Fruit fly (Drosophila melanogaster) whole organism, embryonic: ENCODE data around the gene CG12116.

Experiments used
- Atf-2 ChIP-seq: fragments of 200-800 bp; sonication (Bioruptor generic); optimal IDR thresholded peaks from 2 replicates; lab custom pipeline; 2016; ENCODE audit warnings: missing biosample characterization, missing genetic modification characterization
- Atf3 ChIP-seq: fragments of 200-800 bp; sonication (Bioruptor generic); optimal IDR thresholded peaks from 3 replicates; lab custom pipeline; 2016; ENCODE audit warnings: missing biosample characterization, missing genetic modification characterization
- CG10431 ChIP-seq: fragments of 200-800 bp; sonication (Bioruptor generic); optimal IDR thresholded peaks from 3 replicates; lab custom pipeline; 2018; ENCODE audit warnings: missing biosample characterization, mild to moderate bottlenecking, missing genetic modification characterization
- CG11560 ChIP-seq: fragments of 200-800 bp; sonication (Bioruptor generic); IDR thresholded peaks from 3 replicates; pipeline ENCODE4 v1.3.6; 2022; ENCODE audit warnings: missing biosample characterization, missing genetic modification characterization
- CG11696 ChIP-seq: fragments of 200-800 bp; sonication (Bioruptor generic); IDR thresholded peaks from 2 replicates; pipeline ENCODE4 v1.3.6; 2022; ENCODE audit warnings: missing biosample characterization, missing genetic modification characterization
- CG14965 ChIP-seq: fragments of 200-800 bp; sonication (Bioruptor generic); optimal IDR thresholded peaks from 2 replicates; lab custom pipeline; 2016; ENCODE audit warnings: missing biosample characterization, missing genetic modification characterization, borderline replicate concordance
- CG15601 ChIP-seq: fragments of 200-800 bp; sonication (Bioruptor generic); optimal IDR thresholded peaks from 3 replicates; lab custom pipeline; 2019; ENCODE audit warnings: missing biosample characterization, mild to moderate bottlenecking, missing genetic modification characterization, moderate library complexity
- CG3065 ChIP-seq: fragments of 200-800 bp; sonication (Bioruptor generic); optimal IDR thresholded peaks from 2 replicates; lab custom pipeline; 2016; ENCODE audit warnings: missing biosample characterization, missing genetic modification characterization
- CG31388 ChIP-seq: fragments of 200-800 bp; sonication (Bioruptor generic); optimal IDR thresholded peaks from 2 replicates; lab custom pipeline; 2016; ENCODE audit warnings: missing biosample characterization, missing genetic modification characterization
- CG3407 ChIP-seq: fragments of 200-800 bp; sonication (Bioruptor generic); optimal IDR thresholded peaks from 2 replicates; lab custom pipeline; 2018; ENCODE audit warnings: missing biosample characterization, mild to moderate bottlenecking, missing genetic modification characterization
- CG42726 ChIP-seq: fragments of 200-800 bp; sonication (Bioruptor generic); IDR thresholded peaks from 2 replicates; pipeline ENCODE4 v1.3.6; 2022; ENCODE audit warnings: missing biosample characterization, missing genetic modification characterization; ENCODE audit not compliant: partially characterized antibody
- CG4617 ChIP-seq: fragments of 200-800 bp; sonication (Bioruptor generic); optimal IDR thresholded peaks from 3 replicates; lab custom pipeline; 2016; ENCODE audit warnings: missing biosample characterization, missing genetic modification characterization, borderline replicate concordance
- CG6272 ChIP-seq: fragments of 200-800 bp; sonication (Bioruptor generic); IDR thresholded peaks from 2 replicates; pipeline ENCODE4 v1.3.6; 2022; ENCODE audit warnings: missing biosample characterization, missing genetic modification characterization
- CG6765 ChIP-seq: fragments of 200-800 bp; sonication (Bioruptor generic); optimal IDR thresholded peaks from 3 replicates; lab custom pipeline; 2017; ENCODE audit warnings: missing biosample characterization, mild to moderate bottlenecking, missing genetic modification characterization
- CG6791 ChIP-seq: fragments of 200-800 bp; sonication (Bioruptor generic); IDR thresholded peaks from 3 replicates; pipeline ENCODE4 v1.3.6; 2022; ENCODE audit warnings: missing biosample characterization, missing genetic modification characterization; ENCODE audit not compliant: partially characterized antibody
- CG8281 ChIP-seq: fragments of 200-800 bp; sonication (Bioruptor generic); optimal IDR thresholded peaks from 2 replicates; lab custom pipeline; 2018; ENCODE audit warnings: missing biosample characterization, mild to moderate bottlenecking, missing genetic modification characterization, moderate library complexity
- CG8924 ChIP-seq: fragments of 200-800 bp; optimal IDR thresholded peaks from 3 replicates; lab custom pipeline; 2019; ENCODE audit warnings: missing biosample characterization, mild to moderate bottlenecking, missing genetic modification characterization, moderate library complexity
- CG9727 ChIP-seq: fragments of 200-800 bp; sonication (Bioruptor generic); optimal IDR thresholded peaks from 3 replicates; lab custom pipeline; 2017; ENCODE audit warnings: missing biosample characterization, mild to moderate bottlenecking, missing genetic modification characterization
- Dll ChIP-seq: fragments of 200-800 bp; sonication (Bioruptor generic); IDR thresholded peaks from 4 replicates; pipeline ENCODE4 v1.3.6; 2022; ENCODE audit warnings: missing biosample characterization, missing genetic modification characterization; ENCODE audit not compliant: partially characterized antibody
- Elba2 ChIP-seq: fragments of 200-800 bp; sonication (Bioruptor generic); optimal IDR thresholded peaks from 3 replicates; lab custom pipeline; 2016; ENCODE audit warnings: missing biosample characterization, missing genetic modification characterization
- H2.0 ChIP-seq: fragments of 200-800 bp; sonication (Bioruptor generic); IDR thresholded peaks from 2 replicates; pipeline ENCODE4 v1.3.6; 2022; ENCODE audit warnings: missing biosample characterization, missing genetic modification characterization
- HHEX ChIP-seq: fragments of 200-800 bp; sonication (Bioruptor generic); optimal IDR thresholded peaks from 3 replicates; lab custom pipeline; 2017; ENCODE audit warnings: missing biosample characterization, mild to moderate bottlenecking, missing genetic modification characterization, missing genetic modification reagents
- Hand ChIP-seq: fragments of 200-800 bp; sonication (Bioruptor generic); optimal IDR thresholded peaks from 2 replicates; lab custom pipeline; 2017; ENCODE audit warnings: mild to moderate bottlenecking, missing biosample characterization, missing genetic modification reagents, missing genetic modification characterization
- Hey ChIP-seq: fragments of 200-800 bp; sonication (Bioruptor generic); optimal IDR thresholded peaks from 3 replicates; lab custom pipeline; 2018; ENCODE audit warnings: missing biosample characterization, mild to moderate bottlenecking, missing genetic modification characterization
- Hr51 ChIP-seq, 2 experiments: fragments of 200-800 bp; sonication (Bioruptor generic); optimal IDR thresholded peaks; 2 replicates in 1 of 2; 3 replicates in 1 of 2; lab custom pipeline; 2016 to 2018; ENCODE audit warnings: missing biosample characterization in 2 of 2, missing genetic modification characterization in 2 of 2, mild to moderate bottlenecking in 1 of 2, moderate library complexity in 1 of 2
- Jarid2 ChIP-seq: fragments of 200-800 bp; sonication (Bioruptor generic); optimal IDR thresholded peaks from 3 replicates; lab custom pipeline; 2017; ENCODE audit warnings: mild to moderate bottlenecking, missing biosample characterization, missing genetic modification reagents, missing genetic modification characterization
- Max ChIP-seq: fragments of 200-800 bp; sonication (Bioruptor generic); optimal IDR thresholded peaks from 2 replicates; lab custom pipeline; 2016; ENCODE audit warnings: missing biosample characterization, mild to moderate bottlenecking, missing genetic modification characterization
- PHDP ChIP-seq: fragments of 200-800 bp; sonication (Bioruptor generic); optimal IDR thresholded peaks from 3 replicates; lab custom pipeline; 2018; ENCODE audit warnings: missing biosample characterization, mild to moderate bottlenecking, missing genetic modification characterization, moderate library complexity
- Side ChIP-seq: fragments of 200-800 bp; sonication (Bioruptor generic); optimal IDR thresholded peaks from 2 replicates; lab custom pipeline; 2016; ENCODE audit warnings: missing biosample characterization, missing genetic modification characterization
- Ssrp ChIP-seq: fragments of 200-800 bp; sonication (Bioruptor generic); optimal IDR thresholded peaks from 2 replicates; lab custom pipeline; 2018; ENCODE audit warnings: missing biosample characterization, mild to moderate bottlenecking, missing genetic modification characterization, moderate library complexity
- Taf1 ChIP-seq: fragments of 200-800 bp; sonication (Bioruptor generic); IDR thresholded peaks from 2 replicates; pipeline ENCODE4 v1.3.6; 2022; ENCODE audit warnings: missing biosample characterization, missing genetic modification characterization
- al ChIP-seq: fragments of 200-800 bp; sonication (Bioruptor generic); IDR thresholded peaks from 2 replicates; pipeline ENCODE4 v1.3.6; 2022; ENCODE audit warnings: missing biosample characterization, missing genetic modification characterization
- amos ChIP-seq: fragments of 200-800 bp; sonication (Bioruptor generic); IDR thresholded peaks from 2 replicates; pipeline ENCODE4 v1.3.6; 2022; ENCODE audit warnings: missing biosample characterization, missing genetic modification characterization; ENCODE audit not compliant: partially characterized antibody
- ap ChIP-seq: fragments of 200-800 bp; sonication (Bioruptor generic); IDR thresholded peaks from 2 replicates; pipeline ENCODE4 v1.3.6; 2022; ENCODE audit warnings: missing biosample characterization, missing genetic modification characterization
- ato ChIP-seq: fragments of 200-800 bp; sonication (Bioruptor generic); IDR thresholded peaks from 2 replicates; pipeline ENCODE4 v1.3.6; 2022; ENCODE audit warnings: missing biosample characterization, missing genetic modification characterization; ENCODE audit not compliant: partially characterized antibody
- az2 ChIP-seq: fragments of 200-800 bp; sonication (Bioruptor generic); optimal IDR thresholded peaks from 3 replicates; lab custom pipeline; 2016; ENCODE audit warnings: missing biosample characterization, missing genetic modification characterization
- ci ChIP-seq: fragments of 200-800 bp; sonication (Bioruptor generic); IDR thresholded peaks from 3 replicates; pipeline ENCODE4 v1.3.6; 2022; ENCODE audit warnings: missing biosample characterization, missing genetic modification characterization
- croc ChIP-seq: fragments of 200-800 bp; sonication (Bioruptor generic); conservative IDR thresholded peaks from 3 replicates; pipeline ENCODE4 v1.3.6; 2022; ENCODE audit warnings: missing biosample characterization, missing genetic modification characterization
- crol ChIP-seq: fragments of 200-800 bp; sonication (Bioruptor generic); IDR thresholded peaks from 2 replicates; pipeline ENCODE4 v1.3.6; 2022; ENCODE audit warnings: missing biosample characterization, missing genetic modification characterization
- dimm ChIP-seq: fragments of 200-800 bp; sonication (Bioruptor generic); IDR thresholded peaks from 2 replicates; pipeline ENCODE4 v1.3.6; 2022; ENCODE audit warnings: missing biosample characterization, missing genetic modification characterization
- dmrt11E ChIP-seq: fragments of 200-800 bp; sonication (Bioruptor generic); optimal IDR thresholded peaks from 3 replicates; lab custom pipeline; 2018; ENCODE audit warnings: missing biosample characterization, mild to moderate bottlenecking, missing genetic modification characterization, moderate library complexity
- dmrt99B ChIP-seq: fragments of 200-800 bp; sonication (Bioruptor generic); optimal IDR thresholded peaks from 2 replicates; lab custom pipeline; 2018; ENCODE audit warnings: missing biosample characterization, mild to moderate bottlenecking, missing genetic modification characterization, moderate library complexity
- ems ChIP-seq: fragments of 200-800 bp; sonication (Bioruptor generic); optimal IDR thresholded peaks from 3 replicates; lab custom pipeline; 2016; ENCODE audit warnings: missing biosample characterization, missing genetic modification characterization
- fu2 ChIP-seq: fragments of 200-800 bp; sonication (Bioruptor generic); optimal IDR thresholded peaks from 2 replicates; lab custom pipeline; 2016; ENCODE audit warnings: missing biosample characterization, missing genetic modification characterization
- hth ChIP-seq: fragments of >200 bp; optimal IDR thresholded peaks from 2 replicates; lab custom pipeline; 2017; ENCODE audit warnings: inconsistent platforms
- oc ChIP-seq: fragments of 200-800 bp; sonication (Bioruptor generic); optimal IDR thresholded peaks from 2 replicates; lab custom pipeline; 2018; ENCODE audit warnings: missing biosample characterization, mild to moderate bottlenecking, missing genetic modification characterization, moderate library complexity
- sens-2 ChIP-seq: fragments of 200-800 bp; sonication (Bioruptor generic); IDR thresholded peaks from 2 replicates; pipeline ENCODE4 v1.3.6; 2022; ENCODE audit warnings: missing biosample characterization, missing genetic modification characterization
- shn ChIP-seq: fragments of 200-800 bp; sonication (Bioruptor generic); optimal IDR thresholded peaks from 3 replicates; lab custom pipeline; 2016; ENCODE audit warnings: missing biosample characterization, missing genetic modification characterization
- sug ChIP-seq: fragments of 200-800 bp; optimal IDR thresholded peaks from 2 replicates; lab custom pipeline; 2019; ENCODE audit warnings: missing biosample characterization, mild to moderate bottlenecking, missing genetic modification characterization, moderate library complexity
- tll ChIP-seq, 2 experiments: fragments of 200-800 bp in 1 of 2; fragments of >200 bp in 1 of 2; sonication (Bioruptor generic) in 1 of 2; optimal IDR thresholded peaks; 2 replicates each; lab custom pipeline; 2017 to 2019; ENCODE audit warnings: missing biosample characterization in 2 of 2, missing genetic modification characterization in 2 of 2, mild to moderate bottlenecking in 1 of 2, moderate library complexity in 1 of 2
- vvl ChIP-seq: fragments of 200-800 bp; sonication (Bioruptor generic); IDR thresholded peaks from 2 replicates; pipeline ENCODE4 v1.3.6; 2022; ENCODE audit warnings: missing biosample characterization, missing genetic modification characterization

Gene CG12116

dm6 chrX:8493473-8493872, 24.7 kb upstream of the CG12116 start (continued):
- TF ChIP-seq Hr51 (GFP tag; optimal IDR thresholded peaks at IDR 0.05; lab: Kevin White, UChicago) (peak in 1 of 2 experiments; percentile 48), az2 (no peak), Side (GFP tag; lab: Kevin White, UChicago) (no peak), CG6765 (GFP tag; lab: Kevin White, UChicago) (no peak), Hey (tag; lab: Kevin White, UChicago) (peak; percentile 48), PHDP (tag; lab: Kevin White, UChicago) (peak; percentile 53), ems (GFP tag; lab: Kevin White, UChicago) (no peak), tll (GFP tag; optimal IDR thresholded peaks at IDR 0.05; lab: Kevin White, UChicago) (no peak), CG8281 (tag; lab: Kevin White, UChicago) (no peak), Taf1 (GFP tag; lab: Robert Waterston, UW) (no peak), amos (no peak), CG31388 (GFP tag; lab: Kevin White, UChicago) (no peak), Hand (GFP tag; lab: Kevin White, UChicago) (no peak), dmrt11E (tag; lab: Kevin White, UChicago) (no peak), hth (lab: Kevin White, UChicago) (no peak), Atf3 (GFP tag; lab: Kevin White, UChicago) (no peak), CG15601 (tag; lab: Kevin White, UChicago) (no peak), CG10431 (no peak), Elba2 (GFP tag; lab: Kevin White, UChicago) (no peak), sens-2 (GFP tag; lab: Robert Waterston, UW) (no peak), vvl (peak; percentile 39; the same call in 1 of the 2 replicates), Max (GFP tag; lab: Kevin White, UChicago) (peak; percentile 2), HHEX (GFP tag; lab: Kevin White, UChicago) (peak; percentile 20), shn (GFP tag; lab: Kevin White, UChicago) (no peak), crol (GFP tag; lab: Robert Waterston, UW) (no peak), CG8924 (tag; lab: Kevin White, UChicago) (no peak), sug (tag; lab: Kevin White, UChicago) (peak; percentile 5), ap (GFP tag; lab: Robert Waterston, UW) (0 out of 2 replicates have a peak, but pooled peaks have one; percentile 18), ci (peak; percentile 26; the same call in 1 of the 3 replicates), CG6272 (GFP tag; lab: Robert Waterston, UW) (0 out of 2 replicates have a peak, but pooled peaks have one; percentile 19), ato (GFP tag; lab: Robert Waterston, UW) (no peak), CG3065 (no peak), Atf-2 (no peak), croc (GFP tag; lab: Robert Waterston, UW) (no peak), CG11560 (tag; lab: Robert Waterston, UW) (no peak), Dll (GFP tag; lab: Robert Waterston, UW) (no peak), dmrt99B (tag; lab: Kevin White, UChicago) (peak; percentile 38), oc (tag; lab: Kevin White, UChicago) (peak; percentile 0), CG42726 (GFP tag; lab: Robert Waterston, UW) (no peak), Jarid2 (no peak), dimm (GFP tag; lab: Robert Waterston, UW) (no peak), Ssrp (tag; lab: Kevin White, UChicago) (no peak), CG14965 (GFP tag; lab: Kevin White, UChicago) (no peak), fu2 (GFP tag; lab: Kevin White, UChicago) (no peak), al (GFP tag; lab: Robert Waterston, UW) (peak; percentile 29; the same call in 1 of the 2 replicates), CG9727 (no peak), CG4617 (GFP tag; lab: Kevin White, UChicago) (no peak), CG6791 (GFP tag; lab: Robert Waterston, UW) (no peak), CG3407 (GFP tag; lab: Kevin White, UChicago) (no peak), H2.0 (GFP tag; lab: Robert Waterston, UW) (peak; percentile 54), CG11696 (peak; percentile 75)
